Fruit fly (Drosophila melanogaster) whole organism, prepupa: ENCODE results near the gene meep.

Source experiments
- Blimp-1 ChIP-seq: fragments of 200-800 bp; sonication (Bioruptor generic); optimal IDR thresholded peaks from 3 replicates; lab custom pipeline; 2017; ENCODE audit warnings: missing biosample characterization, missing genetic modification characterization, mild to moderate bottlenecking, moderate library complexity, missing genetic modification reagents
- CG10631 ChIP-seq: fragments of 200-800 bp; sonication (Bioruptor generic); optimal IDR thresholded peaks from 2 replicates; lab custom pipeline; 2016; ENCODE audit warnings: missing biosample characterization, missing genetic modification characterization
- CG10669 ChIP-seq: fragments of 200-800 bp; sonication (Bioruptor generic); optimal IDR thresholded peaks from 3 replicates; lab custom pipeline; 2018; ENCODE audit warnings: missing biosample characterization, mild to moderate bottlenecking, missing genetic modification characterization, moderate library complexity
- CG11294 ChIP-seq: fragments of 200-800 bp; sonication (Bioruptor generic); IDR thresholded peaks from 2 replicates; pipeline ENCODE4 v1.3.6; 2022; ENCODE audit warnings: missing biosample characterization, missing genetic modification characterization
- CG11762 ChIP-seq: fragments of 200-800 bp; sonication (Bioruptor generic); optimal IDR thresholded peaks from 3 replicates; lab custom pipeline; 2016; ENCODE audit warnings: missing biosample characterization, missing genetic modification characterization; ENCODE audit not compliant: insufficient read depth
- CG11902 ChIP-seq: fragments of 200-800 bp; sonication (Bioruptor generic); optimal IDR thresholded peaks from 3 replicates; lab custom pipeline; 2016; ENCODE audit warnings: missing biosample characterization, missing genetic modification characterization
- CG1621 ChIP-seq: fragments of 200-800 bp; sonication (Bioruptor generic); optimal IDR thresholded peaks from 3 replicates; lab custom pipeline; 2018; ENCODE audit warnings: missing biosample characterization, mild to moderate bottlenecking, missing genetic modification characterization
- CG31627 ChIP-seq: fragments of 200-800 bp; sonication (Bioruptor generic); optimal IDR thresholded peaks from 3 replicates; lab custom pipeline; 2016; ENCODE audit warnings: missing biosample characterization, missing genetic modification characterization
- CG32006 ChIP-seq: fragments of 200-800 bp; sonication (Bioruptor generic); optimal IDR thresholded peaks from 3 replicates; lab custom pipeline; 2017; ENCODE audit warnings: missing biosample characterization, mild to moderate bottlenecking, missing genetic modification characterization
- CG6163 ChIP-seq: fragments of 200-800 bp; sonication (Bioruptor generic); IDR thresholded peaks from 3 replicates; pipeline ENCODE4 v1.3.6; 2022; ENCODE audit warnings: missing biosample characterization, missing genetic modification characterization
- CG6276 ChIP-seq: fragments of 200-800 bp; sonication (Bioruptor generic); optimal IDR thresholded peaks from 2 replicates; lab custom pipeline; 2017; ENCODE audit warnings: missing biosample characterization, mild to moderate bottlenecking, missing genetic modification characterization
- CG6854 ChIP-seq: fragments of 200-800 bp; sonication (Bioruptor generic); optimal IDR thresholded peaks from 2 replicates; lab custom pipeline; 2017; ENCODE audit warnings: missing biosample characterization, mild to moderate bottlenecking, missing genetic modification characterization
- CG7368 ChIP-seq: fragments of 200-800 bp; sonication (Bioruptor generic); optimal IDR thresholded peaks from 3 replicates; lab custom pipeline; 2016; ENCODE audit warnings: missing biosample characterization, missing genetic modification characterization
- CG8119 ChIP-seq: fragments of 200-800 bp; sonication (Bioruptor generic); IDR thresholded peaks from 3 replicates; pipeline ENCODE4 v1.3.6; 2022; ENCODE audit warnings: missing biosample characterization, missing genetic modification characterization
- CG8319 ChIP-seq: fragments of 200-800 bp; sonication (Bioruptor generic); optimal IDR thresholded peaks from 3 replicates; lab custom pipeline; 2016; ENCODE audit warnings: missing biosample characterization, missing genetic modification characterization
- CG9139 ChIP-seq: fragments of 200-800 bp; sonication (Bioruptor generic); optimal IDR thresholded peaks from 3 replicates; lab custom pipeline; 2017; ENCODE audit warnings: missing biosample characterization, mild to moderate bottlenecking, missing genetic modification characterization
- Eip78C ChIP-seq: fragments of 200-800 bp; sonication (Bioruptor generic); peaks from one replicate; lab custom pipeline; 2016; ENCODE audit warnings: missing biosample characterization, missing genetic modification characterization
- Eip93F ChIP-seq: fragments of 200-800 bp; sonication (Bioruptor generic); optimal IDR thresholded peaks from 2 replicates; lab custom pipeline; 2016; ENCODE audit warnings: missing biosample characterization, mild to moderate bottlenecking, missing genetic modification characterization
- Ets21C ChIP-seq: fragments of 200-800 bp; sonication (Bioruptor generic); optimal IDR thresholded peaks from 3 replicates; lab custom pipeline; 2016; ENCODE audit warnings: missing biosample characterization, missing genetic modification characterization
- Ets96B ChIP-seq: fragments of 200-800 bp; optimal IDR thresholded peaks from 2 replicates; lab custom pipeline; 2019; ENCODE audit warnings: missing biosample characterization, mild to moderate bottlenecking, missing genetic modification characterization, moderate library complexity
- Hr38 ChIP-seq: sonication (Bioruptor generic); optimal IDR thresholded peaks from 2 replicates; lab custom pipeline; 2016; ENCODE audit warnings: missing biosample characterization, missing genetic modification characterization
- Hr4 ChIP-seq: fragments of 200-800 bp; sonication (Bioruptor generic); optimal IDR thresholded peaks from 3 replicates; lab custom pipeline; 2016; ENCODE audit warnings: missing biosample characterization, missing genetic modification characterization
- Lpt ChIP-seq: fragments of 200-800 bp; sonication (Bioruptor generic); optimal IDR thresholded peaks from 3 replicates; lab custom pipeline; 2016; ENCODE audit warnings: missing biosample characterization, missing genetic modification characterization
- OdsH ChIP-seq: fragments of 200-800 bp; sonication (Bioruptor generic); optimal IDR thresholded peaks from 3 replicates; lab custom pipeline; 2016; ENCODE audit warnings: missing biosample characterization, missing genetic modification characterization
- Sox102F ChIP-seq: fragments of 200-800 bp; sonication (Bioruptor generic); optimal IDR thresholded peaks from 2 replicates; lab custom pipeline; 2016; ENCODE audit warnings: missing biosample characterization, mild to moderate bottlenecking, missing genetic modification characterization
- Sox14 ChIP-seq: fragments of 200-800 bp; sonication (Bioruptor generic); optimal IDR thresholded peaks from 3 replicates; lab custom pipeline; 2016; ENCODE audit warnings: missing biosample characterization, missing genetic modification characterization
- Sox15 ChIP-seq: fragments of 200-800 bp; sonication (Bioruptor generic); optimal IDR thresholded peaks from 3 replicates; lab custom pipeline; 2016; ENCODE audit warnings: missing biosample characterization, missing genetic modification characterization
- achi ChIP-seq: fragments of 200-800 bp; sonication (Bioruptor generic); optimal IDR thresholded peaks from 3 replicates; lab custom pipeline; 2016; ENCODE audit warnings: missing biosample characterization, missing genetic modification characterization
- acj6 ChIP-seq: fragments of 200-800 bp; sonication (Bioruptor generic); optimal IDR thresholded peaks from 3 replicates; lab custom pipeline; 2016; ENCODE audit warnings: missing biosample characterization, missing genetic modification characterization
- cyc ChIP-seq: fragments of 200-800 bp; sonication (Bioruptor generic); optimal IDR thresholded peaks from 3 replicates; lab custom pipeline; 2016; ENCODE audit warnings: missing biosample characterization, missing genetic modification characterization
- dac ChIP-seq: fragments of 200-800 bp; sonication (Bioruptor generic); optimal IDR thresholded peaks from 2 replicates; lab custom pipeline; 2017; ENCODE audit warnings: missing biosample characterization, mild to moderate bottlenecking, missing genetic modification characterization
- dsx ChIP-seq: fragments of 200-800 bp; optimal IDR thresholded peaks from 3 replicates; lab custom pipeline; 2019; ENCODE audit warnings: missing biosample characterization, mild to moderate bottlenecking, missing genetic modification characterization, moderate library complexity; ENCODE audit not compliant: poor library complexity, severe bottlenecking
- eg ChIP-seq: fragments of 200-800 bp; sonication (Bioruptor generic); IDR thresholded peaks from 3 replicates; pipeline ENCODE4 v1.3.6; 2022; ENCODE audit warnings: missing biosample characterization, missing genetic modification characterization
- esn ChIP-seq: fragments of 200-800 bp; sonication (Bioruptor generic); optimal IDR thresholded peaks from 2 replicates; lab custom pipeline; 2016; ENCODE audit warnings: missing biosample characterization, mild to moderate bottlenecking, missing genetic modification characterization, moderate library complexity
- fd59A ChIP-seq: fragments of 200-800 bp; sonication (Bioruptor generic); optimal IDR thresholded peaks from 2 replicates; lab custom pipeline; 2017; ENCODE audit warnings: missing biosample characterization, mild to moderate bottlenecking, missing genetic modification characterization, missing genetic modification reagents
- fd85E ChIP-seq: fragments of 200-800 bp; sonication (Bioruptor generic); optimal IDR thresholded peaks from 3 replicates; lab custom pipeline; 2016; ENCODE audit warnings: missing biosample characterization, missing genetic modification characterization
- lz ChIP-seq: fragments of 200-800 bp; sonication (Bioruptor generic); optimal IDR thresholded peaks from 3 replicates; lab custom pipeline; 2016; ENCODE audit warnings: missing biosample characterization, missing genetic modification characterization
- net ChIP-seq: fragments of 200-800 bp; sonication (Bioruptor generic); optimal IDR thresholded peaks from 3 replicates; lab custom pipeline; 2016; ENCODE audit warnings: missing biosample characterization, missing genetic modification characterization
- spab ChIP-seq: fragments of 200-800 bp; sonication (Bioruptor generic); optimal IDR thresholded peaks from 2 replicates; lab custom pipeline; 2017; ENCODE audit warnings: missing biosample characterization, mild to moderate bottlenecking, missing genetic modification characterization, missing genetic modification reagents
- ss ChIP-seq, 2 experiments: fragments of 200-800 bp; sonication (Bioruptor generic); optimal IDR thresholded peaks; 2 replicates in 1 of 2; 3 replicates in 1 of 2; lab custom pipeline; 2017 to 2018; ENCODE audit warnings: mild to moderate bottlenecking in 2 of 2, missing biosample characterization in 2 of 2, missing genetic modification characterization in 2 of 2, moderate library complexity in 1 of 2
- svp ChIP-seq: fragments of 200-800 bp; sonication (Bioruptor generic); peaks from one replicate; lab custom pipeline; 2016; ENCODE audit warnings: missing biosample characterization, missing genetic modification characterization
- vri ChIP-seq: fragments of 200-800 bp; sonication (Bioruptor generic); optimal IDR thresholded peaks from 3 replicates; lab custom pipeline; 2016; ENCODE audit warnings: missing biosample characterization, mild to moderate bottlenecking, missing genetic modification characterization

Gene meep

dm6 chr3L:1202588-1203195 is at the start of gene meep:
meep (minus strand) TSS chr3L:1203036.
- TF ChIP-seq CG11902 (GFP tag; lab: Kevin White, UChicago) = no peak
- TF ChIP-seq net (GFP tag; lab: Kevin White, UChicago) = no peak
- no peak for TF ChIP-seq CG11294 (GFP tag; lab: Robert Waterston, UW)
- no peak for TF ChIP-seq CG6854 (GFP tag; lab: Kevin White, UChicago)
- TF ChIP-seq acj6 = no peak
- peak; percentile 70 for TF ChIP-seq svp (GFP tag; lab: Kevin White, UChicago)
- TF ChIP-seq, all 60 proteins: peak for 1

DNA sequence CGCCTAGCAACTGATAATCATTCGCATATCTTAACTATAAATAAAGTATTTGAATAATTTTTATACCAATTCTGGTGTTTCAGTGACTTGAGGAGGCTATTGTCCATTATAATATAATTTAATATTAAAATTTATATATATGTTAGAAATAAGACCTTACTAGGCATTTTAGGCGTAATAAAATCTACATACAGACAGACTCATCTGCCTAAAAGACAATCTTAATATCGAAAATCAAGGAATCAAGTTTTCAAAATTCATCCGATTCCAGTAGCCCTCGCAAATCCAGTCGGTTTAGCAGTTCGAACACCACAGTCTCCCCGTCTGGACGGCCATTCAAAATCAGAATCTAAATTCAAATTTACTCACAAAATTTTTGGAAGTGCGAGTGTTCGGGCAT is 48.9 kb upstream of the meep start, which contains the start of the genes CG9130 and CG9133:
CG9130 (plus strand) TSS at position 301 of the 400 bp plus-strand sequence.
CG9133 (plus strand) TSS at position 301 of the 400 bp plus-strand sequence.
- no peak for TF ChIP-seq CG31627 (GFP tag; lab: Kevin White, UChicago)
- TF ChIP-seq esn (GFP tag; lab: Kevin White, UChicago) = no peak

DNA sequence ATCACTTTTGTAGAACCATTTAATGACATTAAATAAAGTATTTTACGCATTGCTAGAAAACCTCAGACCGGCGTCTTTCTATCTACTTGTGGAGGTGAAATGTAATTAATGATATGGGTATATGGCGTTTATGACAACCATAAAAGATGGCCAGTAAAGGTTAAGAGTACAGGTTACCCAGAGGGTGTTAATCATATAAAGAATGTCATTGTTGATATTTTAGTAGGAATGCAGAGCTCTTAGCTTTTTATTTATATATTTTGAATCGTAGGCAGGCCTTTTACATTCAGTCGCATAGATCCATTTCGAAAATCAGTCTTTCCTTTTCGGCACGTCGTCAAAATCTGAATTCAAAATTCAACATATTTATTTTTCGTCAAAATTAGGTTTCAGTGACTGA is 47.6 kb upstream of the meep start, which contains the start of gene Bfc:
Bfc (plus strand) TSS at position 301 of the 400 bp plus-strand sequence.
- TF ChIP-seq CG7368 (GFP tag; lab: Kevin White, UChicago) = no peak
- no peak for TF ChIP-seq CG6276 (GFP tag; lab: Kevin White, UChicago)
- TF ChIP-seq cyc = no peak
- TF ChIP-seq Ets21C (GFP tag; lab: Kevin White, UChicago) = no peak
- TF ChIP-seq eg = no peak
- TF ChIP-seq CG8119 (GFP tag; lab: Robert Waterston, UW) = no peak
- TF ChIP-seq vri = no peak
- TF ChIP-seq fd85E (GFP tag; lab: Kevin White, UChicago) = no peak
- TF ChIP-seq lz (GFP tag; lab: Kevin White, UChicago) = no peak
- TF ChIP-seq Hr4 (GFP tag; lab: Kevin White, UChicago) = no peak
- TF ChIP-seq fd59A (GFP tag; lab: Kevin White, UChicago) = no peak
- TF ChIP-seq CG31627 (GFP tag; lab: Kevin White, UChicago) = no peak
- no peak for TF ChIP-seq CG6854 (GFP tag; lab: Kevin White, UChicago)
- TF ChIP-seq Lpt (GFP tag; lab: Kevin White, UChicago) = no peak
- TF ChIP-seq CG10631 (GFP tag; lab: Kevin White, UChicago) = no peak
- no peak for TF ChIP-seq dac (GFP tag; lab: Kevin White, UChicago)
- TF ChIP-seq esn (GFP tag; lab: Kevin White, UChicago) = no peak
- TF ChIP-seq CG6163 = no peak
- no peak for TF ChIP-seq CG11762 (GFP tag; lab: Kevin White, UChicago)

DNA sequence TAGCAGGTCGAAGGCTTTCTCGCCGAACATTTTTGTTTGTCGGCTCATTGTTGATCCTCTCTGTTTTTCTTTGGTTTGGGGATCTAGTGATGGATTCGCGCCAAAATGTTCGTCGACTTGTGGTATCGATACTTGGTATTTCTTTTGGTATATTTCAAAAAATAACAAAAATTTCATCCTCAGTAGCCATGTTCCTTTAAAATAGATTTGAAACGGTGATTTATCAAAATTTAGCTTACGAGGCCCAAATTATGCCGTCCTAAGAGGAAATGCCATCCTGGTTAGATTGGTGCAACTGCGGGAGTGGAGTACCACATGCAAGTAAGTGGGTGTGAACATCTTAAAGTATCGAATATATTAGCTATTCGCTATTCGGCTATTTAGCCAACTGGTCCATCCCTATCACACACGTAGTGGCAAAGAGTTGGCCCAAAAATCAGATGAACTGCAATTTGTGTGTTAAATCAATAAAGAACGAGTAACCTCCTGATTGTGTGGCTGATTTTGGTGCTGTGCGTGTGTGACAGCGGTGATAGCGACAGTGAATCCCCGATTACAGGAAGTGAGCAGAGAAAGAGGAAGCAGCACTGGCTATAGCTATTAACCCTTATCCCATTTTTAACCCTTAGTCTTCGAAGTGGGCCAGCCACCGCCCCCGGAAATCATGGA is 44.9 kb upstream of the meep start, which contains the start of the genes Psf1 and Sac1:
Psf1 (minus strand) TSS at position 51 of the 669 bp plus-strand sequence.
Sac1 (plus strand) TSS at position 191 of the 669 bp plus-strand sequence.
- TF ChIP-seq esn (GFP tag; lab: Kevin White, UChicago) (peak; percentile 48), CG8319 (GFP tag; lab: Kevin White, UChicago) (no peak), CG9139 (GFP tag; lab: Kevin White, UChicago) (no peak), spab (no peak), CG11294 (GFP tag; lab: Robert Waterston, UW) (no peak), Hr38 (GFP tag; lab: Kevin White, UChicago) (no peak), ss (GFP tag; optimal IDR thresholded peaks at IDR 0.05; lab: Kevin White, UChicago) (no peak), CG10669 (no peak), Blimp-1 (GFP tag; lab: Kevin White, UChicago) (no peak), svp (GFP tag; lab: Kevin White, UChicago) (peak; percentile 81), Eip78C (GFP tag; lab: Kevin White, UChicago) (peak; percentile 86), Sox102F (GFP tag; lab: Kevin White, UChicago) (no peak), achi (GFP tag; lab: Kevin White, UChicago) (peak; percentile 14), Lpt (GFP tag; lab: Kevin White, UChicago) (no peak), cyc (peak; percentile 54), Sox15 (GFP tag; lab: Kevin White, UChicago) (peak; percentile 4), dsx (GFP tag; lab: Kevin White, UChicago) (no peak), Sox14 (GFP tag; lab: Kevin White, UChicago) (peak; percentile 57), CG32006 (GFP tag; lab: Kevin White, UChicago) (peak; percentile 35), CG1621 (tag; lab: Kevin White, UChicago) (no peak), CG6854 (GFP tag; lab: Kevin White, UChicago) (no peak), vri (no peak), CG11902 (GFP tag; lab: Kevin White, UChicago) (peak; percentile 32), acj6 (peak; percentile 45), Ets96B (tag; lab: Kevin White, UChicago) (no peak), Eip93F (GFP tag; lab: Kevin White, UChicago) (no peak), fd59A (GFP tag; lab: Kevin White, UChicago) (no peak), OdsH (GFP tag; lab: Kevin White, UChicago) (no peak), eg (no peak)
